Fruit fly (Drosophila melanogaster): Measurements from ENCODE around the gene CG9132.

DNA sequence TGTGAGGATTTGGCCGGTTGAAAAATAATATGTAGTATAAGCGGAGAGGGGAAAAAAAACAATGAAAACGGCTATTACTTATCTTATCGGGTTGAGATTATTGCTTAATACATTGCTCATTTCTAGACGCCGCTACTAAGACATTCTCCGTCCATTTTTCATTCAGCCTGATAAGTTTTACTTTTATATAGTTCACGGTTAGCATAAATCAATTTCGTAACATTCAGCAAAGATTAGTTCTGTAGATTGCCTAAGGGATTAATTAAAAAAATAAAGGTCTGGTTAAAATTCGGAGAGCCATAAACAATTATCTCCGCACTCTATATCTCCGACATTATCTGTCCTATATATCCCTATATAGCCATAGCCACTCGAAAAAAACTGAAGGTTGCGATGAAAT, 53.0 kb downstream of the CG9132 start:
- TF ChIP-seq Vsx2 (GFP tag; optimal IDR thresholded peaks at IDR 0.05; ENCODE audit: partially characterized antibody) (no peak), CG32264 (GFP tag; optimal IDR thresholded peaks at IDR 0.05) (no peak), h (GFP tag; optimal IDR thresholded peaks at IDR 0.05) (no peak), psq (GFP tag; optimal IDR thresholded peaks at IDR 0.05) (no peak), Abd-B (GFP tag; optimal IDR thresholded peaks at IDR 0.05) (no peak), CrebA (GFP tag; optimal IDR thresholded peaks at IDR 0.05; ENCODE audit: borderline replicate concordance) (no peak)
